Fruit fly (Drosophila melanogaster) whole organism, embryonic: Measurements from ENCODE around the gene e.
A peak's percentile ranks its signal among the peaks of the same experiment; 100 is the strongest.

Experiments used
- Asciz ChIP-seq: fragments of 200-800 bp; sonication (Bioruptor generic); optimal IDR thresholded peaks from 2 replicates; lab custom pipeline; 2017; ENCODE audit warnings: missing biosample characterization, mild to moderate bottlenecking, missing genetic modification characterization, missing genetic modification reagents
- Bteb2 ChIP-seq: fragments of 200-800 bp; sonication (Bioruptor generic); optimal IDR thresholded peaks from 2 replicates; lab custom pipeline; 2016; ENCODE audit warnings: missing biosample characterization, missing genetic modification characterization
- CG10321 ChIP-seq: fragments of 200-800 bp; sonication (Bioruptor generic); IDR thresholded peaks from 2 replicates; pipeline ENCODE4 v1.3.6; 2022; ENCODE audit warnings: missing biosample characterization, missing genetic modification characterization
- CG10654 ChIP-seq: fragments of 200-800 bp; sonication (Bioruptor generic); optimal IDR thresholded peaks from 2 replicates; lab custom pipeline; 2016; ENCODE audit warnings: missing biosample characterization, missing genetic modification characterization
- CG10979 ChIP-seq: fragments of 200-800 bp; sonication (Bioruptor generic); optimal IDR thresholded peaks from 2 replicates; lab custom pipeline; 2018; ENCODE audit warnings: missing biosample characterization, mild to moderate bottlenecking, missing genetic modification characterization, moderate library complexity
- CG11398 ChIP-seq: fragments of 200-800 bp; sonication (Bioruptor generic); optimal IDR thresholded peaks from 2 replicates; lab custom pipeline; 2016; ENCODE audit warnings: missing biosample characterization, missing genetic modification characterization
- CG11560 ChIP-seq: fragments of 200-800 bp; sonication (Bioruptor generic); IDR thresholded peaks from 3 replicates; pipeline ENCODE4 v1.3.6; 2022; ENCODE audit warnings: missing biosample characterization, missing genetic modification characterization
- CG12155 ChIP-seq: fragments of 200-800 bp; sonication (Bioruptor generic); optimal IDR thresholded peaks from 3 replicates; lab custom pipeline; 2016; ENCODE audit warnings: missing biosample characterization, missing genetic modification characterization
- CG12744 ChIP-seq: fragments of 200-800 bp; sonication (Bioruptor generic); optimal IDR thresholded peaks from 2 replicates; lab custom pipeline; 2016; ENCODE audit warnings: missing biosample characterization, missing genetic modification characterization
- CG12769 ChIP-seq: fragments of 200-800 bp; sonication (Bioruptor generic); optimal IDR thresholded peaks from 2 replicates; lab custom pipeline; 2019; ENCODE audit warnings: missing biosample characterization, mild to moderate bottlenecking, missing genetic modification characterization, moderate library complexity
- CG13424 ChIP-seq: fragments of 200-800 bp; sonication (Bioruptor generic); optimal IDR thresholded peaks from 2 replicates; lab custom pipeline; 2019; ENCODE audit warnings: missing biosample characterization, mild to moderate bottlenecking, missing genetic modification characterization, moderate library complexity
- CG14441 ChIP-seq: fragments of 200-800 bp; sonication (Bioruptor generic); IDR thresholded peaks from 2 replicates; pipeline ENCODE4 v1.3.6; 2022; ENCODE audit warnings: missing biosample characterization, missing genetic modification characterization
- CG14710 ChIP-seq: fragments of 200-800 bp; sonication (Bioruptor generic); optimal IDR thresholded peaks from 3 replicates; lab custom pipeline; 2019; ENCODE audit warnings: missing biosample characterization, mild to moderate bottlenecking, missing genetic modification characterization, moderate library complexity
- CG17186 ChIP-seq: fragments of 200-800 bp; sonication (Bioruptor generic); optimal IDR thresholded peaks from 3 replicates; lab custom pipeline; 2017; ENCODE audit warnings: missing biosample characterization, missing genetic modification reagents, missing genetic modification characterization
- CG17829 ChIP-seq: fragments of 200-800 bp; optimal IDR thresholded peaks from 2 replicates; lab custom pipeline; 2019; ENCODE audit warnings: missing biosample characterization, mild to moderate bottlenecking, missing genetic modification characterization, moderate library complexity
- CG18262 ChIP-seq: fragments of 200-800 bp; optimal IDR thresholded peaks from 3 replicates; lab custom pipeline; 2019; ENCODE audit warnings: missing biosample characterization, mild to moderate bottlenecking, missing genetic modification characterization, moderate library complexity
- CG3065 ChIP-seq: fragments of 200-800 bp; sonication (Bioruptor generic); optimal IDR thresholded peaks from 2 replicates; lab custom pipeline; 2016; ENCODE audit warnings: missing biosample characterization, missing genetic modification characterization
- CG43689 ChIP-seq: fragments of 200-800 bp; sonication (Bioruptor generic); IDR thresholded peaks from 2 replicates; pipeline ENCODE4 v1.3.6; 2022; ENCODE audit warnings: missing biosample characterization, missing genetic modification characterization
- CG5180 ChIP-seq: fragments of 200-800 bp; sonication (Bioruptor generic); optimal IDR thresholded peaks from 3 replicates; lab custom pipeline; 2017; ENCODE audit warnings: missing biosample characterization, missing genetic modification characterization, mild to moderate bottlenecking, moderate library complexity, missing genetic modification reagents
- CG5245 ChIP-seq: fragments of 200-800 bp; sonication (Bioruptor generic); optimal IDR thresholded peaks from 3 replicates; lab custom pipeline; 2016; ENCODE audit warnings: missing biosample characterization, missing genetic modification characterization
- CG7372 ChIP-seq: fragments of 200-800 bp; sonication (Bioruptor generic); IDR thresholded peaks from 2 replicates; pipeline ENCODE4 v1.3.6; 2022; ENCODE audit warnings: missing biosample characterization, missing genetic modification characterization
- CG7556 ChIP-seq: fragments of 200-800 bp; sonication (Bioruptor generic); optimal IDR thresholded peaks from 2 replicates; lab custom pipeline; 2017; ENCODE audit warnings: missing biosample characterization, mild to moderate bottlenecking, missing genetic modification characterization
- CG8089 ChIP-seq: fragments of 200-800 bp; sonication (Bioruptor generic); optimal IDR thresholded peaks from 3 replicates; lab custom pipeline; 2016; ENCODE audit warnings: missing biosample characterization, missing genetic modification characterization
- Dfd ChIP-seq, 2 experiments: fragments of >200 bp; optimal IDR thresholded peaks; 2 replicates each; lab custom pipeline; 2017; ENCODE audit warnings: missing biosample characterization in 2 of 2, missing genetic modification characterization in 2 of 2
- Dip2 ChIP-seq: fragments of 200-800 bp; sonication (Bioruptor generic); IDR thresholded peaks from 2 replicates; pipeline ENCODE4 v1.3.6; 2022; ENCODE audit warnings: missing biosample characterization, missing genetic modification characterization
- GATAe ChIP-seq: fragments of 200-800 bp; sonication (Bioruptor generic); conservative IDR thresholded peaks from 2 replicates; pipeline ENCODE4 v1.3.6; 2022; ENCODE audit warnings: missing biosample characterization, missing genetic modification characterization
- HLH3B ChIP-seq: fragments of 200-800 bp; sonication (Bioruptor generic); IDR thresholded peaks from 2 replicates; pipeline ENCODE4 v1.3.6; 2022; ENCODE audit warnings: missing biosample characterization, missing genetic modification characterization
- Hsf ChIP-seq: fragments of 200-800 bp; sonication (Bioruptor generic); optimal IDR thresholded peaks from 3 replicates; lab custom pipeline; 2016; ENCODE audit warnings: missing biosample characterization, missing genetic modification characterization
- Med ChIP-seq: fragments of 200-800 bp; sonication (Bioruptor generic); peaks from one replicate; lab custom pipeline; 2016; ENCODE audit warnings: missing biosample characterization, missing genetic modification characterization, mild to moderate bottlenecking, inconsistent platforms, moderate library complexity
- Opbp ChIP-seq: fragments of 200-800 bp; sonication (Bioruptor generic); IDR thresholded peaks from 3 replicates; pipeline ENCODE4 v1.3.6; 2022; ENCODE audit warnings: missing biosample characterization, missing genetic modification characterization; ENCODE audit not compliant: partially characterized antibody
- Pdp1 ChIP-seq, 2 experiments: fragments of 200-800 bp; sonication (Bioruptor generic); optimal IDR thresholded peaks; 3 replicates each; lab custom pipeline; 2016; ENCODE audit warnings: missing biosample characterization in 2 of 2, missing genetic modification characterization in 2 of 2, mild to moderate bottlenecking in 1 of 2, moderate library complexity in 1 of 2
- Poxn ChIP-seq: fragments of 200-800 bp; sonication (Bioruptor generic); IDR thresholded peaks from 2 replicates; pipeline ENCODE4 v1.3.6; 2022; ENCODE audit warnings: missing biosample characterization, missing genetic modification characterization
- Six4 ChIP-seq: fragments of 200-800 bp; sonication (Bioruptor generic); optimal IDR thresholded peaks from 2 replicates; lab custom pipeline; 2016; ENCODE audit warnings: missing biosample characterization, missing genetic modification characterization
- Stat92E ChIP-seq, 3 experiments: fragments of >200 bp in 2 of 3; fragments of 200-800 bp in 1 of 3; sonication (Bioruptor generic) in 1 of 3; optimal IDR thresholded peaks; 2 replicates each; lab custom pipeline; 2017 to 2019; ENCODE audit warnings: missing biosample characterization in 3 of 3, missing genetic modification characterization in 3 of 3, mild to moderate bottlenecking in 1 of 3, moderate library complexity in 1 of 3
- YL-1 ChIP-seq: fragments of 200-800 bp; sonication (Bioruptor generic); optimal IDR thresholded peaks from 3 replicates; lab custom pipeline; 2017; ENCODE audit warnings: missing biosample characterization, mild to moderate bottlenecking, missing genetic modification characterization
- caup ChIP-seq: fragments of 200-800 bp; sonication (Bioruptor generic); optimal IDR thresholded peaks from 3 replicates; lab custom pipeline; 2017; ENCODE audit warnings: missing biosample characterization, mild to moderate bottlenecking, missing genetic modification characterization, moderate library complexity; ENCODE audit not compliant: severe bottlenecking
- chinmo ChIP-seq: fragments of 200-800 bp; sonication (Bioruptor generic); IDR thresholded peaks from 4 replicates; pipeline ENCODE4 v1.3.6; 2022; ENCODE audit warnings: missing biosample characterization, missing genetic modification characterization; ENCODE audit not compliant: partially characterized antibody
- dati ChIP-seq: fragments of 200-800 bp; sonication (Bioruptor generic); IDR thresholded peaks from 2 replicates; pipeline ENCODE4 v1.3.6; 2022; ENCODE audit warnings: missing biosample characterization, missing genetic modification characterization
- gro ChIP-seq: fragments of 200-800 bp; sonication (Bioruptor generic); optimal IDR thresholded peaks from 2 replicates; lab custom pipeline; 2016; ENCODE audit warnings: missing biosample characterization, missing genetic modification characterization
- hkb ChIP-seq, 2 experiments: fragments of 200-800 bp in 1 of 2; fragments of >200 bp in 1 of 2; sonication (Bioruptor generic) in 1 of 2; IDR thresholded peaks in 1 of 2; optimal IDR thresholded peaks in 1 of 2; 2 replicates each; pipeline versions ENCODE4 v1.3.6 to Lab custom; 2017 to 2022; ENCODE audit warnings: missing biosample characterization in 1 of 2, missing genetic modification characterization in 1 of 2
- ind ChIP-seq: fragments of 200-800 bp; sonication (Bioruptor generic); optimal IDR thresholded peaks from 3 replicates; lab custom pipeline; 2016; ENCODE audit warnings: missing biosample characterization, missing genetic modification characterization
- kay ChIP-seq: fragments of 200-800 bp; sonication (Bioruptor generic); optimal IDR thresholded peaks from 2 replicates; lab custom pipeline; 2016; ENCODE audit warnings: missing biosample characterization, missing genetic modification characterization
- maf-S ChIP-seq: fragments of 200-800 bp; sonication (Bioruptor generic); optimal IDR thresholded peaks from 2 replicates; lab custom pipeline; 2016; ENCODE audit warnings: missing biosample characterization, missing genetic modification characterization
- mirr ChIP-seq: fragments of 200-800 bp; sonication (Bioruptor generic); optimal IDR thresholded peaks from 3 replicates; lab custom pipeline; 2018; ENCODE audit warnings: missing biosample characterization, mild to moderate bottlenecking, missing genetic modification characterization
- onecut ChIP-seq: fragments of 200-800 bp; sonication (Bioruptor generic); IDR thresholded peaks from 2 replicates; pipeline ENCODE4 v1.3.6; 2022; ENCODE audit warnings: missing biosample characterization, missing genetic modification characterization
- ro ChIP-seq: fragments of 200-800 bp; sonication (Bioruptor generic); IDR thresholded peaks from 2 replicates; pipeline ENCODE4 v1.3.6; 2022; ENCODE audit warnings: missing biosample characterization, missing genetic modification characterization
- so ChIP-seq: fragments of 200-800 bp; sonication (Bioruptor generic); IDR thresholded peaks from 3 replicates; pipeline ENCODE4 v1.3.6; 2022; ENCODE audit warnings: missing biosample characterization, missing genetic modification characterization
- toy ChIP-seq: fragments of 200-800 bp; sonication (Bioruptor generic); IDR thresholded peaks from 2 replicates; pipeline ENCODE4 v1.3.6; 2022; ENCODE audit warnings: missing biosample characterization, missing genetic modification characterization
- unc-4 ChIP-seq: fragments of 200-800 bp; sonication (Bioruptor generic); IDR thresholded peaks from 2 replicates; pipeline ENCODE4 v1.3.6; 2022; ENCODE audit warnings: missing biosample characterization, missing genetic modification characterization; ENCODE audit not compliant: partially characterized antibody
- zen2 ChIP-seq: fragments of 200-800 bp; sonication (Bioruptor generic); IDR thresholded peaks from 3 replicates; pipeline ENCODE4 v1.3.6; 2022; ENCODE audit warnings: missing biosample characterization, missing genetic modification characterization; ENCODE audit not compliant: partially characterized antibody

The e gene

DNA sequence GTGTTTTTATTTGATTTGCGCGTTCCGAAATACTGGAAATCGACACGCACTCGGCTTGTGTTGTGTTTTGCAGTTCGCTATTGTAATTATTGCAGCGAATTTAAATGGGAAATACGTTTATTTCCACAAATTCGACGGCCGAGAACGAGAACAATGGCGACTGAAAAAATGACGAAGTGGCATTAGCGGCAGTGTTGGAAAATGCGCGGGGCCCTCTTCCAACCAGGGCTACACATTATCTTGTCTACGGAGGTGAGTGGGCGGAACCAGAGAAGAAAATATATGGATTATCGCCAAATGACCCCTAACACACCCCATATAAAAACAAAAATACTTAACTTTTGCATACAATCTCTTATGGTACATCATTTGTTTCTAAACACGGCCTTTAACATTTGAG, 31.9 kb upstream of the e start, which contains the start of gene Rab1 (continued):
- TF ChIP-seq CG12769 (tag; lab: Kevin White, UChicago) (peak; percentile 73), CG17186 (GFP tag; lab: Kevin White, UChicago) (peak; percentile 45), dati (GFP tag; lab: Robert Waterston, UW) (no peak), CG5180 (GFP tag; lab: Kevin White, UChicago) (no peak), HLH3B (GFP tag; lab: Robert Waterston, UW) (no peak), CG7556 (GFP tag; lab: Kevin White, UChicago) (no peak), onecut (GFP tag; lab: Robert Waterston, UW) (peak; percentile 44; the same call in 1 of the 2 replicates), CG14710 (peak; percentile 5), CG5245 (GFP tag; lab: Kevin White, UChicago) (no peak), CG18262 (tag; lab: Kevin White, UChicago) (peak; percentile 4), CG3065 (peak; percentile 79), Asciz (GFP tag; lab: Kevin White, UChicago) (no peak), gro (peak; percentile 14), CG11560 (tag; lab: Robert Waterston, UW) (no peak), CG10979 (peak; percentile 24), Dip2 (no peak), CG17829 (tag; lab: Kevin White, UChicago) (peak; percentile 29), CG12744 (GFP tag; lab: Kevin White, UChicago) (no peak), so (GFP tag; lab: Robert Waterston, UW) (no peak; the same call in 2 of the 3 replicates), GATAe (no peak), mirr (GFP tag; lab: Kevin White, UChicago) (peak; percentile 51), kay (peak; percentile 24), CG10321 (GFP tag; lab: Robert Waterston, UW) (no peak), Hsf (GFP tag; lab: Kevin White, UChicago) (peak; percentile 47), ro (GFP tag; lab: Robert Waterston, UW) (no peak), Poxn (GFP tag; lab: Robert Waterston, UW) (no peak), CG8089 (no peak), unc-4 (GFP tag; lab: Robert Waterston, UW) (no peak), CG11398 (GFP tag; lab: Kevin White, UChicago) (no peak), ind (GFP tag; lab: Kevin White, UChicago) (peak; percentile 22), toy (GFP tag; lab: Robert Waterston, UW) (no peak), Med (peak; percentile 92), CG12155 (peak; percentile 23), Pdp1 (GFP tag; optimal IDR thresholded peaks at IDR 0.05; lab: Kevin White, UChicago) (peak in 1 of 2 experiments; percentile 45), Bteb2 (GFP tag; lab: Kevin White, UChicago) (peak; percentile 17), Six4 (no peak), Stat92E (GFP tag; optimal IDR thresholded peaks at IDR 0.05; lab: Kevin White, UChicago) (no peak), Dfd (GFP tag; optimal IDR thresholded peaks at IDR 0.05; lab: Kevin White, UChicago) (no peak), CG13424 (tag; lab: Kevin White, UChicago) (peak; percentile 26), maf-S (GFP tag; lab: Kevin White, UChicago) (peak; percentile 22), zen2 (GFP tag; lab: Robert Waterston, UW) (no peak), CG7372 (GFP tag; lab: Robert Waterston, UW) (no peak), chinmo (GFP tag; lab: Robert Waterston, UW) (0 out of 4 replicates have a peak, but pooled peaks have one; percentile 60), CG14441 (0 out of 2 replicates have a peak, but pooled peaks have one; percentile 19), hkb (optimal IDR thresholded peaks at IDR 0.05; lab: Kevin White, UChicago) (no peak), hkb (GFP tag; IDR thresholded peaks at IDR 0.05; lab: Robert Waterston, UW) (no peak), CG43689 (no peak), YL-1 (GFP tag; lab: Kevin White, UChicago) (peak; percentile 91), Opbp (GFP tag; lab: Robert Waterston, UW) (peak; percentile 66; the same call in 2 of the 3 replicates), CG10654 (GFP tag; lab: Kevin White, UChicago) (peak; percentile 4), caup (GFP tag; lab: Kevin White, UChicago) (peak; percentile 70)
